Worm (Caenorhabditis elegans) whole organism, midembryonic: ENCODE data around the gene bcf-1.

ENCODE experiments used
- flt-1 ChIP-seq: fragments of 200-800 bp; sonication (Bioruptor generic); IDR thresholded peaks from 2 replicates; pipeline ENCODE4 v1.3.6; 2022; ENCODE audit warnings: missing genetic modification characterization, missing compliant biosample characterization
- klf-2 ChIP-seq: fragments of 200-800 bp; sonication (Bioruptor generic); conservative IDR thresholded peaks from 2 replicates; pipeline ENCODE4 v1.3.6; 2022; ENCODE audit warnings: missing genetic modification reagents, missing genetic modification characterization, missing compliant biosample characterization
- med-1 ChIP-seq: sonication (generic microtip); optimal IDR thresholded peaks from 2 replicates; lab custom pipeline; 2017; ENCODE audit warnings: missing genetic modification characterization, mild to moderate bottlenecking, missing compliant biosample characterization, antibody characterized with exemption, missing genetic modification reagents; ENCODE audit not compliant: insufficient read depth
- ref-1 ChIP-seq: fragments of 200-800 bp; sonication (Bioruptor generic); conservative IDR thresholded peaks from 2 replicates; pipeline ENCODE4 v1.3.6; 2022; ENCODE audit warnings: missing genetic modification reagents, missing genetic modification characterization, missing compliant biosample characterization
- tab-1 ChIP-seq: fragments of 200-800 bp; sonication (Bioruptor generic); IDR thresholded peaks from 2 replicates; pipeline ENCODE4 v1.3.6; 2022; ENCODE audit warnings: missing genetic modification characterization, missing compliant biosample characterization
- ztf-23 ChIP-seq: fragments of 200-800 bp; sonication (Bioruptor generic); IDR thresholded peaks from 2 replicates; pipeline ENCODE4 v1.3.6; 2022; ENCODE audit warnings: missing genetic modification reagents, missing genetic modification characterization, missing compliant biosample characterization

DNA sequence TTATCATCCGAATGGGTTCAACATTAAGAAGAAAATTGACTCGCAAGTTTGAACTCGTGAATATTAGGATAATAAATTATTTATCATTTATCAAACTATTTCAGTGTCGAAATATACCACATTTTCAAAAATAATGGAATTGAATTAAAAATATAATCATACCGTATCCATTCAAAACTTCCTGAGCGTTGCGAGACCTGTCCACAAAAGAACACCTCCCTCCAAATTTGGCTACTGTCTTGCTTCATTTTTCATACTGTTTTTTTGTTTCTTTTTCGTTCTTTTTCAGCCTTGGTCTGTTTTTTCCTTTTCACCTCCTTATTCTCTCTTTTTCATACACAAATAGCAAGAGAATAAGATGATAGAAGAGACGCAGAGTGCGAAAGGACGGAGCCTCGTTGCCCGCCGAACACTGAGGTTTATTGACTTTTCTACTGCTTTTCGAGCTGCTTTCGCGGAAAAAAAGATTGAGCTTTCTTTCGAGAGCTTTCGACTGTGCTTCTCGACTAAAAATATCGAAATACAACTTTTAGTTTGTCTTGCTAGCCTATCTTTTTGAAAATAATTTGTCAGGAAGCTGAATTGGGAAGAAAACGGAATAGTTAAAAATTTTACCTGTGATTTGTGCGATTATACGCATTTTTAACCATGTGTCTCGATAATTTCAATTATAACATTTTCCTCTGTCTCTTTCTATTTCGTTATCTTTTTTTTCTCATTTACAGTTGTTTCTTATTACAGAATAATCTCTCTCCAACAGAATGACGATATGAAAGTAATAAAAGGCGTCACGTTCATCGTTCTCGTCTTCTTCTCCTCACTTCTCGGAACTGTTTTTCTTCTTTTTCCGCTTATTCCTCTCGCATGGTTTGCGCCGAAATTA, 41.8 kb upstream of the bcf-1 start, which contains the start of gene acl-8:
- TF ChIP-seq tab-1 (GFP tag; lab: Robert Waterston, UW) (no peak), flt-1 (GFP tag; lab: Robert Waterston, UW) (no peak), klf-2 (GFP tag; lab: Robert Waterston, UW) (no peak), med-1 (GFP tag; lab: Kevin White, UChicago) (no peak), ztf-23 (GFP tag; lab: Robert Waterston, UW) (0 out of 2 replicates have a peak, but pooled peaks have one; percentile 9), ref-1 (no peak)
